Worm (Caenorhabditis elegans): ENCODE measurements around the gene frpr-12.

DNA sequence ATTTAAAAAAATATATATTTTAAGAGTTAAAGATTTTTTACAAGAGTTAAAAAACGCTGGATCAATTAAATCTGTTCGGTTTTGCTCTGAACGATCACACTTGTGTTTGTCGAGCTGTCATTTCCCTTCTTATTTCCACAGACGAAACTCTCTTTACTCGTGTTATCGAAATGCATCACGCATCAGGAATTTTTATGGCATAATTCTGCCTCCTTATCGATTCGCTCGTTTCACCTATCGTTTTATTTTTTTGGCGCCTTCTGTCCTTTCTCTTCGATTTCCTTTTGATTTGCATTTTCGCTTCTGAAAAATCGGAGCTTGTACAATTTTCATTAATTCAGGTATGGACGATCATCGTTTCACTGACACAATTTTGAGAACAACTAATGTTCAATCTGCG is 45.6 kb downstream of the frpr-12 start:
- TF ChIP-seq lin-39 (tag; optimal IDR thresholded peaks at IDR 0.05), result no peak
- TF ChIP-seq zag-1 (tag; optimal IDR thresholded peaks at IDR 0.05), result no peak
- TF ChIP-seq dve-1 (tag; optimal IDR thresholded peaks at IDR 0.05; ENCODE audit: insufficient read depth), result no peak
- no peak for TF ChIP-seq lsy-2 (tag; optimal IDR thresholded peaks at IDR 0.05)
- no peak for TF ChIP-seq nhr-76 (tag; optimal IDR thresholded peaks at IDR 0.05)
- no peak for TF ChIP-seq nhr-77 (tag; optimal IDR thresholded peaks at IDR 0.05)
- no peak for TF ChIP-seq nhr-11 (tag; optimal IDR thresholded peaks at IDR 0.05)
- no peak for TF ChIP-seq mep-1 (tag; optimal IDR thresholded peaks at IDR 0.05)
- TF ChIP-seq egl-27 (tag; optimal IDR thresholded peaks at IDR 0.05), result no peak
- TF ChIP-seq ceh-82 (tag; optimal IDR thresholded peaks at IDR 0.05), result no peak
- no peak for TF ChIP-seq T26A8.4 (GFP tag; IDR thresholded peaks at IDR 0.05)
- no peak for TF ChIP-seq ceh-28 (tag; optimal IDR thresholded peaks at IDR 0.05)
- TF ChIP-seq ZK546.5 (tag; optimal IDR thresholded peaks at IDR 0.05), result no peak
